Fruit fly (Drosophila melanogaster) whole organism, adult: ENCODE results near the gene ph-d.
A peak's percentile ranks its signal among the peaks of the same experiment; 100 is the strongest.

Source experiments
- CG11617 ChIP-seq: fragments of 200-800 bp; sonication (Bioruptor generic); optimal IDR thresholded peaks from 2 replicates; lab custom pipeline; 2017; ENCODE audit warnings: mild to moderate bottlenecking, missing biosample characterization, missing genetic modification reagents, missing genetic modification characterization
- CG5204 ChIP-seq: fragments of 200-800 bp; sonication (Bioruptor generic); optimal IDR thresholded peaks from 2 replicates; lab custom pipeline; 2016; ENCODE audit warnings: missing biosample characterization, missing genetic modification characterization
- Crg-1 ChIP-seq: fragments of 200-800 bp; sonication (Bioruptor generic); optimal IDR thresholded peaks from 2 replicates; lab custom pipeline; 2016; ENCODE audit warnings: missing biosample characterization, missing genetic modification characterization
- Hr96 ChIP-seq: fragments of 200-800 bp; sonication (Bioruptor generic); optimal IDR thresholded peaks from 2 replicates; lab custom pipeline; 2016; ENCODE audit warnings: missing biosample characterization, missing genetic modification characterization
- Mnt ChIP-seq: fragments of 200-800 bp; sonication (Bioruptor generic); optimal IDR thresholded peaks from 2 replicates; lab custom pipeline; 2016; ENCODE audit warnings: missing biosample characterization, mild to moderate bottlenecking, missing genetic modification characterization
- tj ChIP-seq: fragments of 200-800 bp; sonication (Bioruptor generic); optimal IDR thresholded peaks from 3 replicates; lab custom pipeline; 2017; ENCODE audit warnings: missing biosample characterization, mild to moderate bottlenecking, missing genetic modification characterization, moderate library complexity

- peak; percentile 56 for TF ChIP-seq tj
- peak; percentile 28 for TF ChIP-seq Mnt (GFP tag; lab: Kevin White, UChicago)
- TF ChIP-seq Hr96 (GFP tag; lab: Kevin White, UChicago): no peak
- TF ChIP-seq CG5204: no peak
- TF ChIP-seq CG11617 (GFP tag; lab: Kevin White, UChicago): no peak
- TF ChIP-seq Crg-1 (GFP tag; lab: Kevin White, UChicago): no peak
Observed at dm6 chrX:2138417-2138816, 15.3 kb upstream of the ph-d start.
